Worm (Caenorhabditis elegans): Measurements from ENCODE around the gene clc-20.
A peak's percentile ranks its signal among the peaks of the same experiment; 100 is the strongest.

Gene clc-20

ce11 chrIII:835713-836278 lies 36.6 kb upstream of the clc-20 start (continued):
- TF ChIP-seq fkh-2 (tag; optimal IDR thresholded peaks at IDR 0.05) (no peak), ama-1 (optimal IDR thresholded peaks at IDR 0.05) (peak; percentile 98), nhr-25 (tag; optimal IDR thresholded peaks at IDR 0.05) (peak; percentile 62), unc-62 (GFP tag; optimal IDR thresholded peaks at IDR 0.05) (peak; percentile 31), ztf-4 (tag; optimal IDR thresholded peaks at IDR 0.05) (peak; percentile 84), skn-1 (tag; optimal IDR thresholded peaks at IDR 0.05) (peak; percentile 47)

ce11 chrIII:839491-839890 lies 32.9 kb upstream of the clc-20 start, which contains the start of gene dos-3:
Gene dos-3 (minus strand): TSS chrIII:839591.
- TF ChIP-seq tbx-2 (tag; optimal IDR thresholded peaks at IDR 0.05) (no peak), nhr-11 (tag; optimal IDR thresholded peaks at IDR 0.05) (no peak), ceh-82 (tag; optimal IDR thresholded peaks at IDR 0.05) (no peak), nhr-237 (tag; optimal IDR thresholded peaks at IDR 0.05) (no peak), ztf-11 (tag; optimal IDR thresholded peaks at IDR 0.05) (no peak), fkh-2 (tag; optimal IDR thresholded peaks at IDR 0.05) (no peak)

ce11 chrIII:841177-841576 lies 31.2 kb upstream of the clc-20 start, which contains the start of gene K02F3.9:
Gene K02F3.9 (minus strand): TSS chrIII:841366.
- no peak for TF ChIP-seq ceh-16 (tag; optimal IDR thresholded peaks at IDR 0.05)
- no peak for TF ChIP-seq nhr-76 (tag; optimal IDR thresholded peaks at IDR 0.05)
- TF ChIP-seq fkh-2 (tag; optimal IDR thresholded peaks at IDR 0.05), result no peak
- TF ChIP-seq ztf-4 (tag; optimal IDR thresholded peaks at IDR 0.05), result no peak
- TF ChIP-seq elt-2 (tag; optimal IDR thresholded peaks at IDR 0.05), result no peak
- no peak for TF ChIP-seq jun-1 (tag; optimal IDR thresholded peaks at IDR 0.05)
- TF ChIP-seq nhr-23 (tag; optimal IDR thresholded peaks at IDR 0.05), result no peak
- no peak for TF ChIP-seq mdl-1 (tag; optimal IDR thresholded peaks at IDR 0.05)
- no peak for TF ChIP-seq aly-2 (tag; optimal IDR thresholded peaks at IDR 0.05)
- TF ChIP-seq pha-4 (tag; optimal IDR thresholded peaks at IDR 0.05), result no peak
- TF ChIP-seq mml-1 (tag; optimal IDR thresholded peaks at IDR 0.05), result no peak

ce11 chrIII:842630-843029 lies 29.8 kb upstream of the clc-20 start, which contains the start of gene far-8:
Gene far-8 (plus strand): TSS chrIII:842930.
- no peak for TF ChIP-seq nhr-76 (tag; optimal IDR thresholded peaks at IDR 0.05)
- TF ChIP-seq snpc-4 (tag; optimal IDR thresholded peaks at IDR 0.05), result no peak
- no peak for TF ChIP-seq ceh-82 (tag; optimal IDR thresholded peaks at IDR 0.05)
- TF ChIP-seq hmg-11 (tag; optimal IDR thresholded peaks at IDR 0.05), result no peak

ce11 chrIII:843999-844398 lies 28.4 kb upstream of the clc-20 start:
- TF ChIP-seq elt-2 (tag; optimal IDR thresholded peaks at IDR 0.05), result peak; percentile 16
- peak; percentile 43 for TF ChIP-seq nhr-43 (tag; optimal IDR thresholded peaks at IDR 0.05; ENCODE audit: poor library complexity, severe bottlenecking)
- peak; percentile 27 for TF ChIP-seq lin-15B (tag; optimal IDR thresholded peaks at IDR 0.05)
- no peak for TF ChIP-seq R02D3.7 (tag; optimal IDR thresholded peaks at IDR 0.05)
- peak; percentile 88 for TF ChIP-seq mml-1 (tag; optimal IDR thresholded peaks at IDR 0.05)
- TF ChIP-seq ZK546.5 (tag; optimal IDR thresholded peaks at IDR 0.05), result no peak
- peak; percentile 37 for TF ChIP-seq pqm-1 (tag; optimal IDR thresholded peaks at IDR 0.05)
- TF ChIP-seq nhr-67 (tag; optimal IDR thresholded peaks at IDR 0.05), result no peak
- TF ChIP-seq snpc-4 (tag; optimal IDR thresholded peaks at IDR 0.05), result peak; percentile 24
- peak; percentile 62 for TF ChIP-seq pha-4 (tag; optimal IDR thresholded peaks at IDR 0.05)
- TF ChIP-seq nfya-1 (tag; optimal IDR thresholded peaks at IDR 0.05; ENCODE audit: insufficient read depth), result peak; percentile 57
- TF ChIP-seq ztf-11 (tag; optimal IDR thresholded peaks at IDR 0.05), result no peak

- TF ChIP-seq ztf-11 (tag; optimal IDR thresholded peaks at IDR 0.05) (no peak), mml-1 (tag; optimal IDR thresholded peaks at IDR 0.05) (no peak), nhr-23 (tag; optimal IDR thresholded peaks at IDR 0.05) (no peak), pha-4 (tag; optimal IDR thresholded peaks at IDR 0.05) (peak; percentile 51), mdl-1 (tag; optimal IDR thresholded peaks at IDR 0.05) (no peak), ceh-9 (tag; optimal IDR thresholded peaks at IDR 0.05) (no peak), ZK546.5 (tag; optimal IDR thresholded peaks at IDR 0.05) (no peak), unc-39 (tag; optimal IDR thresholded peaks at IDR 0.05) (no peak)
These were observed 27.8 kb upstream of the clc-20 start for ce11 chrIII:844577-844976.
